Fruit fly (Drosophila melanogaster): ENCODE results near the gene Eig71Ei.

- TF ChIP-seq Jra (GFP tag; optimal IDR thresholded peaks at IDR 0.05) (no peak), OdsH (GFP tag; optimal IDR thresholded peaks at IDR 0.05) (peak; percentile 48), brk (GFP tag; optimal IDR thresholded peaks at IDR 0.05) (no peak), Hr78 (GFP tag; optimal IDR thresholded peaks at IDR 0.05) (no peak), lola (GFP tag; optimal IDR thresholded peaks at IDR 0.05) (no peak), Sp1 (GFP tag; optimal IDR thresholded peaks at IDR 0.05) (peak; percentile 7), Dfd (GFP tag; optimal IDR thresholded peaks at IDR 0.05) (no peak), pan (optimal IDR thresholded peaks at IDR 0.05) (no peak), N (GFP tag; optimal IDR thresholded peaks at IDR 0.05) (no peak), Hnf4 (GFP tag; optimal IDR thresholded peaks at IDR 0.05) (no peak), fru (GFP tag; optimal IDR thresholded peaks at IDR 0.05) (no peak), sage (GFP tag; optimal IDR thresholded peaks at IDR 0.05) (no peak), woc (GFP tag; optimal IDR thresholded peaks at IDR 0.05) (no peak)
These were observed 44.9 kb downstream of the Eig71Ei start for dm6 chr3L:15704250-15704985.

All from whole organism, wandering third instar larva.